Fruit fly (Drosophila melanogaster): ENCODE data around the gene Acbp3.

The Acbp3 gene

DNA sequence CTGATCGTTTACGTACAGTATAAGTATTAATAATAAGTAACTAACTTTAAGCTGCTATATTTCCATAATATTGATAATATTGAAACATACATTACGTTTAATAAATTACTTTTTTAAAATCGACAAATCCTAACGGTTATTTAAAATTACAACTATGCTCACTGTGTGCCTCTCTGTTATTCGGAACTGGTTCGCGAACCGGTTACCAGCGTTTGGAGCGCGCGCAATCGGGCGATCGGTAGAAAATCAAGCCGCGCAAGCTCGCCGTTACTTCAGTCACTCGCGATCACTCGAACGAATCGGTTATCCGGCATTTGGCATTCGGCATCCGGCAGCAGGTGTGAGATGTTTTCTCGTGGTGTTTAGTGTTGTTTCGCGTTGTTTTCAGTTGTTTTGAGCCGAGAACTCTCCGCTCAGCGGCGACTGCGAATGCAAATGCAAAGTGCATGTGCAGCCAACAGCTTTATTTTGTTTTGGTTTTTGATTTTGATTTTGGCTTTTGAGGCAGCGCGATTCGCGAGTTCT lies 36.1 kb upstream of the Acbp3 start, which contains the start of gene form3 (continued):
- TF ChIP-seq CG2678 (tag; optimal IDR thresholded peaks at IDR 0.05) = no peak
- TF ChIP-seq Lhr (GFP tag; optimal IDR thresholded peaks at IDR 0.05) = no peak
- no peak for TF ChIP-seq pita (GFP tag; optimal IDR thresholded peaks at IDR 0.05)
- no peak for TF ChIP-seq CG9437 (GFP tag; optimal IDR thresholded peaks at IDR 0.05)
- TF ChIP-seq kah (GFP tag; optimal IDR thresholded peaks at IDR 0.05) = no peak
- no peak for TF ChIP-seq CG14441 (GFP tag; IDR thresholded peaks at IDR 0.05)
- TF ChIP-seq B-H2 (GFP tag; optimal IDR thresholded peaks at IDR 0.05) = no peak
- TF ChIP-seq ftz-f1 (GFP tag; optimal IDR thresholded peaks at IDR 0.05) = no peak
- no peak for TF ChIP-seq CG3838 (GFP tag; optimal IDR thresholded peaks at IDR 0.05)
- no peak for TF ChIP-seq trem (tag; optimal IDR thresholded peaks at IDR 0.05)
- TF ChIP-seq BtbVII (GFP tag; optimal IDR thresholded peaks at IDR 0.05) = no peak
- TF ChIP-seq Med (GFP tag) = peak; percentile 70
- TF ChIP-seq gt (GFP tag; IDR thresholded peaks at IDR 0.05) = no peak
- no peak for TF ChIP-seq eyg (GFP tag; optimal IDR thresholded peaks at IDR 0.05)
- TF ChIP-seq tin (GFP tag; optimal IDR thresholded peaks at IDR 0.05) = no peak
- TF ChIP-seq amos (GFP tag; IDR thresholded peaks at IDR 0.05; ENCODE audit: partially characterized antibody) = peak; percentile 33; the same call in 1 of the 2 replicates
- TF ChIP-seq Myb (GFP tag; optimal IDR thresholded peaks at IDR 0.05) = peak; percentile 45
- no peak for TF ChIP-seq vfl (GFP tag; optimal IDR thresholded peaks at IDR 0.05)
- TF ChIP-seq Side (GFP tag; optimal IDR thresholded peaks at IDR 0.05) = no peak
- no peak for TF ChIP-seq h (optimal IDR thresholded peaks at IDR 0.05)
- no peak for TF ChIP-seq Ssrp (tag; optimal IDR thresholded peaks at IDR 0.05)
- no peak for TF ChIP-seq bigmax (GFP tag; optimal IDR thresholded peaks at IDR 0.05)
- TF ChIP-seq CG3065 (GFP tag; optimal IDR thresholded peaks at IDR 0.05) = no peak
- TF ChIP-seq CG4820 (GFP tag; optimal IDR thresholded peaks at IDR 0.05) = no peak
- TF ChIP-seq Meics (GFP tag; optimal IDR thresholded peaks at IDR 0.05) = no peak
- TF ChIP-seq z (GFP tag; IDR thresholded peaks at IDR 0.05) = no peak
- TF ChIP-seq en (GFP tag; optimal IDR thresholded peaks at IDR 0.05) = no peak
- TF ChIP-seq sob (GFP tag; IDR thresholded peaks at IDR 0.05) = peak; percentile 24; the same call in 1 of the 2 replicates
- no peak for TF ChIP-seq Fer3 (tag; optimal IDR thresholded peaks at IDR 0.05)
- no peak for TF ChIP-seq Mrtf (GFP tag; IDR thresholded peaks at IDR 0.05)
- no peak for TF ChIP-seq GATAe (GFP tag; conservative IDR thresholded peaks at IDR 0.05)
- no peak for TF ChIP-seq CG11560 (tag; IDR thresholded peaks at IDR 0.05)
- TF ChIP-seq dpn (GFP tag; optimal IDR thresholded peaks at IDR 0.05) = no peak
- peak; percentile 18; the same call in 1 of the 2 replicates for TF ChIP-seq CG5953 (GFP tag; IDR thresholded peaks at IDR 0.05)
- no peak for TF ChIP-seq CG10979 (tag; optimal IDR thresholded peaks at IDR 0.05)
- TF ChIP-seq CG14710 (tag; optimal IDR thresholded peaks at IDR 0.05) = no peak
- no peak for TF ChIP-seq CG10543 (GFP tag; optimal IDR thresholded peaks at IDR 0.05)
- TF ChIP-seq Vsx1 (GFP tag; optimal IDR thresholded peaks at IDR 0.05) = no peak
- TF ChIP-seq tio (GFP tag; optimal IDR thresholded peaks at IDR 0.05) = no peak
- TF ChIP-seq aop (GFP tag; IDR thresholded peaks at IDR 0.05) = no peak
- no peak for TF ChIP-seq gem (tag; optimal IDR thresholded peaks at IDR 0.05)
- no peak for TF ChIP-seq hkb (optimal IDR thresholded peaks at IDR 0.05)
- TF ChIP-seq hkb (GFP tag; IDR thresholded peaks at IDR 0.05) = no peak
- TF ChIP-seq TFAM (GFP tag; optimal IDR thresholded peaks at IDR 0.05) = no peak
- no peak for TF ChIP-seq mirr (GFP tag; optimal IDR thresholded peaks at IDR 0.05)
- no peak for TF ChIP-seq CG4424 (GFP tag; optimal IDR thresholded peaks at IDR 0.05)
- TF ChIP-seq ewg (GFP tag; optimal IDR thresholded peaks at IDR 0.05) = no peak
- TF ChIP-seq CG12942 (GFP tag; optimal IDR thresholded peaks at IDR 0.05) = no peak
- no peak for TF ChIP-seq Xbp1 (GFP tag; optimal IDR thresholded peaks at IDR 0.05)
- no peak for TF ChIP-seq Awh (GFP tag; IDR thresholded peaks at IDR 0.05)
- no peak for TF ChIP-seq CG2889 (GFP tag; IDR thresholded peaks at IDR 0.05)
- peak; percentile 45; the same call in 1 of the 2 replicates for TF ChIP-seq tna (GFP tag; IDR thresholded peaks at IDR 0.05; ENCODE audit: partially characterized antibody)

Data from whole organism, embryonic.